Fruit fly (Drosophila melanogaster) whole organism, pupa: ENCODE data around the gene Lcp65Ae.

Source experiments
- CG10348 ChIP-seq: fragments of 200-800 bp; sonication (Bioruptor generic); IDR thresholded peaks from 2 replicates; pipeline ENCODE4 v1.3.6; 2022; ENCODE audit warnings: missing biosample characterization, missing genetic modification characterization
- CG14655 ChIP-seq: fragments of 200-800 bp; sonication (Bioruptor generic); optimal IDR thresholded peaks from 3 replicates; lab custom pipeline; 2017; ENCODE audit warnings: mild to moderate bottlenecking, missing biosample characterization, missing genetic modification reagents, missing genetic modification characterization
- CG15710 ChIP-seq: fragments of 200-800 bp; sonication (Bioruptor generic); optimal IDR thresholded peaks from 2 replicates; lab custom pipeline; 2018; ENCODE audit warnings: missing biosample characterization, mild to moderate bottlenecking, missing genetic modification characterization, moderate library complexity
- CG17806 ChIP-seq: fragments of 200-800 bp; sonication (Bioruptor generic); optimal IDR thresholded peaks from 2 replicates; lab custom pipeline; 2018; ENCODE audit warnings: missing biosample characterization, mild to moderate bottlenecking, missing genetic modification characterization, moderate library complexity
- CG4496 ChIP-seq: fragments of 200-800 bp; sonication (Bioruptor generic); IDR thresholded peaks from 3 replicates; pipeline ENCODE4 v1.3.6; 2022; ENCODE audit warnings: missing biosample characterization, missing genetic modification characterization
- CG9948 ChIP-seq: fragments of 200-800 bp; sonication (Bioruptor generic); optimal IDR thresholded peaks from 2 replicates; lab custom pipeline; 2018; ENCODE audit warnings: missing biosample characterization, mild to moderate bottlenecking, missing genetic modification characterization, moderate library complexity
- D1 ChIP-seq: fragments of 200-800 bp; sonication (Bioruptor generic); optimal IDR thresholded peaks from 2 replicates; lab custom pipeline; 2018; ENCODE audit warnings: missing biosample characterization, mild to moderate bottlenecking, missing genetic modification characterization, moderate library complexity
- EcR ChIP-seq: fragments of 200-800 bp; sonication (Bioruptor generic); optimal IDR thresholded peaks from 3 replicates; lab custom pipeline; 2019; ENCODE audit warnings: missing biosample characterization, missing genetic modification characterization, mild to moderate bottlenecking, moderate library complexity, missing genetic modification reagents
- Pif1A ChIP-seq: fragments of 200-800 bp; sonication (Bioruptor generic); optimal IDR thresholded peaks from 3 replicates; lab custom pipeline; 2016; ENCODE audit warnings: missing biosample characterization, missing genetic modification characterization
- Pif1B ChIP-seq: fragments of 200-800 bp; sonication (Bioruptor generic); optimal IDR thresholded peaks from 3 replicates; lab custom pipeline; 2016; ENCODE audit warnings: missing biosample characterization, missing genetic modification characterization
- Snoo ChIP-seq: fragments of 200-800 bp; sonication (Bioruptor generic); optimal IDR thresholded peaks from 3 replicates; lab custom pipeline; 2017; ENCODE audit warnings: missing biosample characterization, mild to moderate bottlenecking, missing genetic modification characterization, inconsistent platforms
- fd96Ca ChIP-seq: fragments of 200-800 bp; sonication (Bioruptor generic); IDR thresholded peaks from 3 replicates; pipeline ENCODE4 v1.3.6; 2022; ENCODE audit warnings: missing biosample characterization, missing genetic modification characterization
- gl ChIP-seq: fragments of 200-800 bp; sonication (Bioruptor generic); optimal IDR thresholded peaks from 2 replicates; lab custom pipeline; 2018; ENCODE audit warnings: missing biosample characterization, mild to moderate bottlenecking, missing genetic modification characterization
- rn ChIP-seq: fragments of 200-800 bp; sonication (Bioruptor generic); IDR thresholded peaks from 2 replicates; pipeline ENCODE4 v1.3.6; 2022; ENCODE audit warnings: missing biosample characterization, missing genetic modification characterization

DNA sequence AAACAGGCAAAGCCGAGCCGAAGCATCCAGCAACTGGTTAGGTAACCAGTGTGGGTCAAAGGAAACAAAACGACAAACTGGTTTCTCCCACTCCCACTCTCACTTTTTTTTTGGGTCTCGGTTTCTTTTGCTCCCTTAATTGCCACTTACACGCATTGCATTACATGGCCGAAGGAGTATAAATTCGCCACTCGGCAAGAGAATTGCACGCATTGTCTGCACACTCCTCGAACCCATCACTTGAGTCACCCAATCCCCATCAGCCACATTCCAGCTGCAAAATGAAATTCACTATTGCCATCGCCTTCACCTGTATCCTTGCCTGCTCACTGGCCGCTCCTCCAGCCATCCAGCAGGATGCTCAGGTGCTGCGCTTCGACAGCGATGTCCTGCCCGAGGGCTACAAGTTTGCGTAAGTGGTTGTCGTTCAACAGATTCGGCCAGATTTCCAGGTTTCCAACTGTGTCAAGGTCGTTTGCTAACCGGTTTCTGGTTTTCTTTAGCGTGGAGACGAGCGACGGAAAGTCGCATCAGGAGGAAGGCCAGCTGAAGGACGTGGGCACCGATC, 5.4 kb upstream of the Lcp65Ae start, which contains the start of gene Lcp65Ad:
- no peak for TF ChIP-seq CG10348 (GFP tag; lab: Robert Waterston, UW)
- no peak for TF ChIP-seq CG14655 (GFP tag; lab: Kevin White, UChicago)
- no peak for TF ChIP-seq CG17806 (tag; lab: Kevin White, UChicago)
- no peak for TF ChIP-seq fd96Ca (GFP tag; lab: Robert Waterston, UW)
- TF ChIP-seq CG15710 (tag; lab: Kevin White, UChicago): no peak
- TF ChIP-seq Pif1B (GFP tag; lab: Kevin White, UChicago): no peak
- no peak for TF ChIP-seq Pif1A (GFP tag; lab: Kevin White, UChicago)
- TF ChIP-seq D1 (tag; lab: Kevin White, UChicago): no peak
- TF ChIP-seq CG9948 (tag; lab: Kevin White, UChicago): no peak
- TF ChIP-seq gl (tag; lab: Kevin White, UChicago): no peak
- no peak for TF ChIP-seq rn (GFP tag; lab: Robert Waterston, UW)
- no peak for TF ChIP-seq CG4496
- TF ChIP-seq Snoo (tag; lab: Kevin White, UChicago): no peak
- TF ChIP-seq EcR (GFP tag; lab: Kevin White, UChicago): peak; percentile 36
